Worm (Caenorhabditis elegans) whole organism, dauer: ENCODE measurements around the gene cfim-2.

Experiments used
- unc-62 ChIP-seq: sonication (generic microtip); optimal IDR thresholded peaks from 2 replicates; lab custom pipeline; 2017; ENCODE audit warnings: missing biosample characterization, missing genetic modification reagents, missing genetic modification characterization

cfim-2 gene

DNA sequence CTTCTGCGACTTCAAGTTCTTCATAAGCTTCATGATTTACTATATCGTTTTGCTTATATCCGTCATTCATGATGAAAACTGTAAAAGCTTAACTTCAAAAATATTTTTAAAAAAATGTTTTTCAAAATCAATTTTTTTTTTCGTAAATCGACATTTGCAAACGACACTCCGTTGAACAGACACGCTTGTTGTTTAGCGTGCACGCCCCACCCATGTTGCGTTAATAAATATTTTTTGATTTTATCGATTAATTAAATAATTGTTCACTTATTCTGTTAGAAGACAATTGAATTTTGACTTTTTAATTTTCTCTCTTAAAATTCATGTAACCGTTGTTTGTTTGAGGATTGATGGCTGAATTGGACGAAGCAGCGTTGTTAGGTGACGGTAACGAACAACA lies at the start of gene cfim-2, which contains the start of gene D1046.2:
cfim-2 (plus strand) TSS at position 335 of the 400 bp plus-strand sequence.
D1046.2 (minus strand) TSS at position 78 of the 400 bp plus-strand sequence.
- no peak for TF ChIP-seq unc-62 (GFP tag; lab: Kevin White, UChicago)

DNA sequence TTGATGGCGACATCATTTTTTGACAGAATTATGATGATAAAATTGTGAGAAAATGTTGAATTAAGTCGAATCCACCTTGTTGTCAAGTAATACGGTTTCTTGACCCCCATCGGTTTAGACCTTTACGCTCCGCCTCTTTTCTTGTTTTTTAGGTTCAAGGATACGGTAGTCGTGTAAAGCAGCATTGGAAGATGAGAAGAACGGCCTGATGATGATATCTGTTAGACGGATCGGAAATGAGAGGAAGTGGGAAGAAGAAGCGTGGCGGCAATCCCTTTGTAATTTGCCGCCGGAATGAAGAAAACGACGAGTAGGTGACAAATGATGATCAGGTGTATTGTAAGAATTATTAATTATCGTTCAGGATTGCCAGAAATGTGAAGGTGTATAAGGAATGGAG lies 46.3 kb upstream of the cfim-2 start, which contains the start of gene npax-4:
npax-4 (minus strand) TSS at position 101 of the 400 bp plus-strand sequence.
- TF ChIP-seq unc-62 (GFP tag; lab: Kevin White, UChicago): no peak

DNA sequence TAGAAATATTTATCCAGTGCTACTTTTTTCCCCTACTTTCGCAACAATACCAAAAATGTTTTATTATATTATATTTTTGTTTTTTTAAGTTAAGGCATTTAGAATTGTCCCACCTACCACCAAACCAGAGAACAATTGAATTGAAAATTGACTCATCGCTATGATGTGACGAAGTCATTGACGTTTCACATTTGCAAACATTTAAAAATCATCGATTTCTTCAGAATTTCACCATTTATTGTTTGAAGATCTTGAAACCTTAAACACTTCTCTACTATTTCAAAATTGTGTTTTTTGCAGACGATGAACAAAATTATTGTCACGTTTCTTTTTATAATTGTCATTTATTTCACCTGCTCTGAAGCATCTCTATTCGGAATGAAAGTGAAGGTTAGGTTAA lies 44.9 kb upstream of the cfim-2 start, which contains the start of gene C09G9.8:
C09G9.8 (plus strand) TSS at position 301 of the 400 bp plus-strand sequence.
- no peak for TF ChIP-seq unc-62 (GFP tag; lab: Kevin White, UChicago)

DNA sequence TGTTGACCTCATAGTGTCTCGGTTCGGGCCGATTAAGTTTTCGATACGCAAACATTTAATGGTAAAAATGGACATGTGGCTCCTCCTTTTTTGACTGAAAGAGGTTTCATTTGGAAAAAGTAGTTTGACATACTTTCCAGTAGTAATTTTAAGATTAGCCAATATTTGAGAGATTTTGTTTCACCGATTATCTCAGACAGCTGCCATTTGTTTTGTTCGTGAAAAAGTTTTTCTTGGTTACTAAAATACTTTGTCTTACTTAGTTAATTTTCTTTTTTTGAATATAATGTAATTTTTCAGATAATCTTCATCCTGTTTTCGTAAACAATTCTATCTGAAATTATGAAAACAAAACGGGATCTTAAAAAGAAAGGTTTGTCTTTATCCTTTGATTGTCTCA lies 39.9 kb upstream of the cfim-2 start, which contains the start of gene C09G9.5:
C09G9.5 (plus strand) TSS at position 301 of the 400 bp plus-strand sequence.
- TF ChIP-seq unc-62 (GFP tag; lab: Kevin White, UChicago): no peak

DNA sequence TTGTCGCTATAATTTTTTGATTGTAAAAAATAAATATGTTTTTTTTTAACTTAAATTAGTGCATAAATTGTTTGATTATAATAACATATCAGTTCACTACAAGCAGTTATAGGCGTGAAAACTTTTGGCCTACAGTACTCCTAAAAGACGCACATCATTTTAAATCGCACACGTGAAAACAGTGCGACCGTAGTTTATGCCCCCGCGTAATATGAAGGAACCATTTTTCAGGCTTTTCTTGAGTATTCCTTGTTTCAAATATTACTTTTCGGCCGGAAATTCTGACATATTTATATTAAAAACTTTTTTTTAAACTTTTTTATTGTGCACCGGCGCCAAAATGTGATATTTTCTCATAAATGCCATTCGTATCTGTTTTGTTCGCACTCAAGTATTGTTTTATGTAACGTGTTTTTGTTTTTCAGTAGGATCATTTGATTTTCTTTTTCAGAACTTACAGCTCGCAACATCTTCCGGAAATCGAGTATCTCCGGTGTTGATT lies 37.5 kb upstream of the cfim-2 start, which contains the start of gene oma-1:
oma-1 (plus strand) TSS at position 452 of the 502 bp plus-strand sequence.
- TF ChIP-seq unc-62 (GFP tag; lab: Kevin White, UChicago): no peak

DNA sequence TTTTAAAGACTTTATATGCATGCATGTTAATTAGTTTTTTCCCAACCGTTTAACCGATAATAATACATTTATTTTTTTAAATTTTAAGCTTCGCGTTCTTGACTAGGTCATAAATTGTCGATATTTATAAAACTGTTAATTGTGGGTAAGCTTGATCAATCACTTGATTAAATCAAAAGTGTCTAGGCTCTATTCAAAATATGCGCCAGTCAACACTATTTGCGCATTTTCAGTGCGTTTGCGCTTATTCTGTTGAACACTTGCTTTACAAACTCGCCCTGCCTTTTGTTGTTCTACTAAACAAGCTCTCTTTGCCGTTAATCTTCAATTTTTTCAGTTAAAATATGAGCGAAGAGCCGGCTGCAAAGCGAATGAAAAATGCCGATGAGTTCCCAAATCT lies 35.0 kb upstream of the cfim-2 start, which contains the start of gene spr-2:
spr-2 (plus strand) TSS at position 332 of the 400 bp plus-strand sequence.
- no peak for TF ChIP-seq unc-62 (GFP tag; lab: Kevin White, UChicago)

DNA sequence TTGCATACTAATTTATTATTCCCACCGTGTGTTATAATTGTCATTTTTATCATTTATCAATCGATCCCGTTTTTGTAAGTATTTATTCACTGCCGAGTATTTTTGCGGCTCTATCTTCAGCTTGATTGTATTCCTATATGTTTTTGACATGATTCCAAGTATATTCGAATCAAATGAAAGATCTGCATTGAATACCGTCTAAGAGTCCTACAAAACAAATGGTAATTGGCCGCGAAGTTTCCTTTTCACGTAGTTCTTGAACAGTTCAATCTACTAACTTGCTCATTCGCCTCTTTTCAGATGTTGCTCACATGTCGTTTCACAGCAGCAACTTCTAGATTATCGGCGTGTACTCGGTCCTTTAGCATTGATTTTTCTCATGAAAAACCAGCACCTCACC lies 33.6 kb upstream of the cfim-2 start, which contains the start of gene C27B7.2:
C27B7.2 (plus strand) TSS at position 301 of the 400 bp plus-strand sequence.
- no peak for TF ChIP-seq unc-62 (GFP tag; lab: Kevin White, UChicago)

DNA sequence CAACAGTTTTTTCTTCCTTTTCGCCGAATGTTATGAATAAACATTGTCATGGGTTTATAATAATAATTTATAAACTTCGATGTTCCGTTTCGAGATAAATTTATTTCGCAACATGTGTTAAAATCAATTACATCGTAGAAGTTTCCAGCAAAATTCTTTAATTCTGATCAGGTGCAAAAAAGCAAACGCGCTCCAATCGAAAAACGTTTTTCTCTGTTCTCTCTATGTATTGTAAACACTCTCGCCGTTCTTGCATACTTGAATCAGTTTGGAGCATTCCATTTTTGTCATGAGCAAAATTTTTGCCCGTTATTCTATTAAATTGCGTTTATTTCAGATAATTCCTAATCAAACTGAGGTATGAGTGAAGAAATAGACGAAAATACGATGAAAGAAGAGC lies 32.4 kb upstream of the cfim-2 start, which contains the start of gene rad-54.L2:
rad-54.L2 (plus strand) TSS at position 332 of the 400 bp plus-strand sequence.
- TF ChIP-seq unc-62 (GFP tag; lab: Kevin White, UChicago): no peak

DNA sequence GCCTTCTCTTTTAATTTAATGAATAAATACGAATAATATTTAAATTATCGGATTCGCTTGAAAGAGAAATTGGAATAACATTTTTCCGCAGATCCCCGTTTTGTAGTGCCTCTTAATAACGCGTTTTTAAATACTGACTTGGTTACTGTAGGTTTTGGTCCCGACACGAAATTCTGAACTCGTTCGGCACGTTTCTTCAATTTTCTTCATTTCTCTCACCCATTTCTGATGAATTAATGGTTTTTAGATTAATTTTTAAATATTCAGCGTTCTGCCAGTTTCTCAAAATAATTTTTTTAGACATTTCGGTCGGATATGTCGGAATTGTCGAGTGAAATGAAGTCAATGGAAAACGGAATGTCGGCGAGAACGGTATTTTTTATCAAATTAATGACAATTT lies 24.8 kb upstream of the cfim-2 start, which contains the start of gene C27B7.5:
C27B7.5 (plus strand) TSS at position 301 of the 400 bp plus-strand sequence.
- TF ChIP-seq unc-62 (GFP tag; lab: Kevin White, UChicago): no peak

DNA sequence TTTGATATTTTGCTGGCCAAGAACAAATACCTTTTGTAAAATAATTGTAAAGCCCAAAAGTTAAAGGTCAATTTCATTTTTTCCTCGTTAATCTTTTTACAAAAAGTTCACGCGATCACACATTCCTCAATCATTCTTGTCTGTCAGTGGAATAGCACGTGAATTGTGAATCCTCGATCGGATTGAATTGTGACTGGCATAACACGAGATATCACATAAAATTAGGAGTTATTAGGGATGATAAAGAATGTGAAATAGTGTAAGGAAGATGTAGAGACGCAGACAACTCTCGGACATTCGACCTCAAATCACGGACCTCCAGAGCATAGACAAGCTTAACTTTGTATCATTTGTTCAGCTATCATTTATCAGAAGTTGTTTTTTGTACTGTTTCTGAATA lies 20.0 kb upstream of the cfim-2 start, which contains the start of gene C27B7.6:
C27B7.6 (minus strand) TSS at position 182 of the 400 bp plus-strand sequence.
- no peak for TF ChIP-seq unc-62 (GFP tag; lab: Kevin White, UChicago)

DNA sequence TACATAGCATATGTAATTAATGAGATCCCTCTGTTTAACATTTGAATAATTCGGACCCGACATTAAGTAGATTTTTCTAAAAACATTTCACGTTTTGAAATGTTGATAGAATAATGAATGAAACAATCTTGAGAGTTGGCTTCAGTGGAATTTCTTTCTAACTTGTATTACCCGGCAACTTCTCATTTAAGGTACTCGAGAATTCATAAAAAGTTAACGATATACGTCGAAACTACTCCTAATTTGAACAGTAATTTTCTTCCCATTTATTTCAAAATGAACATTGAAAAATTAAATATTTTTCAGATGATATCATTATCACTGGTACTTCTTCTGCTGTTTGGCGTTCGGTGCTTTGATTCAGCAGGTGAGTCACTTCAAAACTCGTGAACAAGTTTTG lies 19.4 kb upstream of the cfim-2 start, which contains the start of gene C27B7.7:
C27B7.7 (plus strand) TSS at position 301 of the 400 bp plus-strand sequence.
- no peak for TF ChIP-seq unc-62 (GFP tag; lab: Kevin White, UChicago)

DNA sequence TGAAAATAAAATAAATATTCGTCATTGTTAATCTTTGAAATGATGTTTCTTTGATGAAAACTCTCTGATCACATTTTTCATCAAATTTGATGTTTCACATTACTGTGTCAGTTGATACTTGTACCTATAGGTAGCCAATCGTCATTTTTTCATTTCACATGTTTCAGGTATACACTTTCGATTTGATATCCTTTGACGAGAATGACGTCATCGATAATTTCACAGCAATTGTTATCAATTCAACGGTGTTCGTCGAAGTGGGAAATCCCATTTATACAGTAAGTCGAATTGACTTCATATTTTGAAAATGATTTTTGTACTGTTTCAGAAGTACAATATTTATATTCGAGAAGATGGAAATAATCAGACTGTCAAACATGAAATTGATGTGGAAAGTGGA lies 11.9 kb upstream of the cfim-2 start:
- no peak for TF ChIP-seq unc-62 (GFP tag; lab: Kevin White, UChicago)

DNA sequence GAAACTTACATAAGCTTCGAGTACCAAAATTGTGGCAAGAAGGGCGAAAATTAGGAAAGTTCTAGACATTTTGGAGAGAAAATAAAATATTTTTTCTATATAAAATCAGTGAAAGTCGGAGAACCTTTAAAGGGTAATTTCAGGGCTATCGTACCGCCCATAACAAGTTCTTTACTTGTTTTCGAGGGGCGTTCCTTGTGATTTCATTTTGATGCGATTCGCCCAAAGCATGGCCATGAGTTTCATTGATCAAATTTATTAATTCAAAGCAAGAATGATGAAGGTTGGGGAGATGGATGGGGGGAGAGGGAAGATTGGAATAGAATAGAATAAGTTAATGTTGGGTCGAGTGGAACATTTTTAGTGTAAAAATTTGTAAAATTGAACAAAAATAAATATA lies 10.1 kb upstream of the cfim-2 start, which contains the start of gene C27B7.9:
C27B7.9 (minus strand) TSS at position 101 of the 400 bp plus-strand sequence.
- no peak for TF ChIP-seq unc-62 (GFP tag; lab: Kevin White, UChicago)

DNA sequence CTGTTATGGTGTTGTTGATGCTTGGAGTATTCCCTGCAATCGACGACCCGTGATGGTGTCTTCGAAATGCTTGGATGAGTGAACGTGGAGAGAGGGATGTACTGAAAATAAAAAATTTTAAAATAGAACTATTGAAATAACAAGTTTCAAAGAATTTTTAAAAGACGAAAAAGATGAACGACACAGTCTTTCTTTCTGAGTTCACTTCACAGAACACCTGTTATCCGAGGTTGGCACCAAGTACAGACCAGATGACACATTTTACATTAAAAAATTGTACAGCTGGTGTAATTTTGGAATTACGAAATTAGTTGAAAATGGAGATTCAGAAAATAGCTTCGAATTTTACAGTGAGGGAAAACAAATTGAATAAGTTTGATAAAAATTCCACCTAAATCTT lies 7.3 kb upstream of the cfim-2 start, which contains the start of gene rap-1:
rap-1 (minus strand) TSS at position 101 of the 400 bp plus-strand sequence.
- TF ChIP-seq unc-62 (GFP tag; lab: Kevin White, UChicago): no peak

DNA sequence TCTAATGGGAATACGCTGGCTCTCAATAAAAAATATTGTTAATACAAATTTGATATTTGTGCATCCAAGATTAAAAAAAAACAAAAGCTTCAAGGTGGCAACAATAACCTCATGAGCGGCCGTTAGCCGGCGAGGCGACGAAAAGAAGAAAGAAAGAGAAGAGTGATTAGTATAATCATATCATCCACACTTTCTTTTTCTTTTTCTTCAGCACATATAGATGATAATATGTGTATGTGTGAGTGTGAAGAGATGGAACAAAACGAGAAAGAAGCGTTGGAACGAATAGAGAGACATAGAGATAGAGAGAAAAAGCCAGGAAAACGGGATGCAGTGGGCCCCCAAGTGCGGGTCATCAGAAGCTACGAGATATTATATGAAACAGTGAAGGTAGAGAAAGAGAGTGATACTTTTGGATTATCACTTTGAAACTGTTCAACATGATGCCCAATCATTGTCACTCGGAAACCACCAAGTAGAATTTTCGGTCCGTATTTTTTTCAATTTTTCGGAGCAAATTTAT lies 5.8 kb upstream of the cfim-2 start:
- no peak for TF ChIP-seq unc-62 (GFP tag; lab: Kevin White, UChicago)

DNA sequence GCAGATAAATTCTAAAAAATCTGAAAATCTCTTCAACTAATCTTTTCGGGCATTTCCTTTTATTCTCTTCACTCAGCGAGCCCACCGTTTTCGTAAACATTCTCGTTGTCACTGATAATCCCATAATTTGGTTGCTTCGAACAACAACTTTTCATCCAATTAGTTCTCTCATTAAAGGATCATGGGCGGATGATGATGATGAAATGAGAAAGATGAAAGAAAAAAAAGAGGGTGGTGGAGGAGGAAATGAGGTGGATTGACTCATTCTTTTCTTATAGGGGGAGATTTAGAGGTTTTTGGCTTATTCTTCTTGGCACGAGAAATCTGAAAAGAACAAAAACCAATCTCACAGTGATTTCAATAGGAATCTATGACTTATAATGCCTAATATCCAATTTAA lies 5.0 kb upstream of the cfim-2 start:
- no peak for TF ChIP-seq unc-62 (GFP tag; lab: Kevin White, UChicago)
